Fruit fly (Drosophila melanogaster) whole organism, adult: ENCODE measurements around the gene CG7465.

Source experiments
- CG11617 ChIP-seq: fragments of 200-800 bp; sonication (Bioruptor generic); optimal IDR thresholded peaks from 2 replicates; lab custom pipeline; 2017; ENCODE audit warnings: mild to moderate bottlenecking, missing biosample characterization, missing genetic modification reagents, missing genetic modification characterization
- CG12768 ChIP-seq: fragments of 200-800 bp; sonication (Bioruptor generic); optimal IDR thresholded peaks from 2 replicates; lab custom pipeline; 2017; ENCODE audit warnings: missing biosample characterization, missing genetic modification characterization, mild to moderate bottlenecking, moderate library complexity, missing genetic modification reagents
- CG14711 ChIP-seq: fragments of 200-800 bp; sonication (Bioruptor generic); optimal IDR thresholded peaks from 2 replicates; lab custom pipeline; 2018; ENCODE audit warnings: missing biosample characterization, mild to moderate bottlenecking, missing genetic modification characterization, moderate library complexity
- CG1620 ChIP-seq: fragments of 200-800 bp; sonication (Bioruptor generic); optimal IDR thresholded peaks from 2 replicates; lab custom pipeline; 2016; ENCODE audit warnings: missing biosample characterization, missing genetic modification characterization
- CG33017 ChIP-seq: fragments of 200-800 bp; sonication (Bioruptor generic); optimal IDR thresholded peaks from 2 replicates; lab custom pipeline; 2018; ENCODE audit warnings: missing biosample characterization, mild to moderate bottlenecking, missing genetic modification characterization, moderate library complexity
- CG5204 ChIP-seq: fragments of 200-800 bp; sonication (Bioruptor generic); optimal IDR thresholded peaks from 2 replicates; lab custom pipeline; 2016; ENCODE audit warnings: missing biosample characterization, missing genetic modification characterization
- CG7045 ChIP-seq: fragments of 200-800 bp; sonication (Bioruptor generic); optimal IDR thresholded peaks from 2 replicates; lab custom pipeline; 2017; ENCODE audit warnings: missing biosample characterization, mild to moderate bottlenecking, missing genetic modification characterization
- CG7101 ChIP-seq: fragments of 200-800 bp; sonication (Bioruptor generic); optimal IDR thresholded peaks from 2 replicates; lab custom pipeline; 2018; ENCODE audit warnings: missing biosample characterization, mild to moderate bottlenecking, missing genetic modification characterization, moderate library complexity
- Clk ChIP-seq: fragments of 200-800 bp; sonication (Bioruptor generic); optimal IDR thresholded peaks from 2 replicates; lab custom pipeline; 2017; ENCODE audit warnings: missing biosample characterization, missing genetic modification characterization
- Crg-1 ChIP-seq: fragments of 200-800 bp; sonication (Bioruptor generic); optimal IDR thresholded peaks from 2 replicates; lab custom pipeline; 2016; ENCODE audit warnings: missing biosample characterization, missing genetic modification characterization
- Hr96 ChIP-seq: fragments of 200-800 bp; sonication (Bioruptor generic); optimal IDR thresholded peaks from 2 replicates; lab custom pipeline; 2016; ENCODE audit warnings: missing biosample characterization, missing genetic modification characterization
- Mnt ChIP-seq: fragments of 200-800 bp; sonication (Bioruptor generic); optimal IDR thresholded peaks from 2 replicates; lab custom pipeline; 2016; ENCODE audit warnings: missing biosample characterization, mild to moderate bottlenecking, missing genetic modification characterization
- bab1 ChIP-seq: fragments of 200-800 bp; sonication (Bioruptor generic); optimal IDR thresholded peaks from 3 replicates; lab custom pipeline; 2019; ENCODE audit warnings: missing biosample characterization, mild to moderate bottlenecking, missing genetic modification characterization, moderate library complexity
- cic ChIP-seq: fragments of 200-800 bp; sonication (Bioruptor generic); optimal IDR thresholded peaks from 2 replicates; lab custom pipeline; 2017; ENCODE audit warnings: missing biosample characterization, mild to moderate bottlenecking, missing genetic modification characterization, moderate library complexity
- cnc ChIP-seq, 2 experiments: fragments of >200 bp; optimal IDR thresholded peaks; 2 replicates each; lab custom pipeline; 2017
- kay ChIP-seq: fragments of 200-800 bp; sonication (Bioruptor generic); peaks from one replicate; lab custom pipeline; 2016; ENCODE audit warnings: missing biosample characterization, missing genetic modification characterization, borderline replicate concordance
- ovo ChIP-seq: fragments of 200-800 bp; sonication (Bioruptor generic); optimal IDR thresholded peaks from 2 replicates; lab custom pipeline; 2016; ENCODE audit warnings: missing biosample characterization, missing genetic modification characterization
- pad ChIP-seq: fragments of 200-800 bp; sonication (Bioruptor generic); optimal IDR thresholded peaks from 3 replicates; lab custom pipeline; 2017; ENCODE audit warnings: missing biosample characterization, missing genetic modification characterization, mild to moderate bottlenecking, moderate library complexity, missing genetic modification reagents
- tj ChIP-seq: fragments of 200-800 bp; sonication (Bioruptor generic); optimal IDR thresholded peaks from 3 replicates; lab custom pipeline; 2017; ENCODE audit warnings: missing biosample characterization, mild to moderate bottlenecking, missing genetic modification characterization, moderate library complexity
- toe ChIP-seq: fragments of 200-800 bp; sonication (Bioruptor generic); optimal IDR thresholded peaks from 2 replicates; lab custom pipeline; 2016; ENCODE audit warnings: missing biosample characterization, missing genetic modification characterization

CG7465 gene

DNA sequence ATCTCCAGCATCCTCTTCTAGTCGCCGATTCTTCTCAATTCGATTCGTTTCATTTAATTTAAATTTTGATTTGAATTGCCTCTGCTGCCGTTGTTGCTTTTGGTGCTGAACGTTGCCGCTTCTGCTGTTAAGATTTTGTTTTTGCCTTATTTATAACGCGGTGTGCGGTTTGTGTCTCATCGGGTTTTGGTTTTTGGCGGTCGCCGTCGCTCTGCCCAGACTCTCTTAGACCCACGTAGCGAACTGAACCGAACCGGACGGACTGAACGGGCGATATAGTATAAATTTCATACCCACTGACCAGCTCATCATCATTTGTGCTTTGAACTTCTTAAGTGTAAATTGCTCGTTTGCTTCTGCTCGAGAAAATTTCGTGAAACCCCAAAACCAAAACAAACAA lies 33.8 kb upstream of the CG7465 start, which contains the start of gene CG12607:
CG12607 (plus strand) TSS at position 301 of the 400 bp plus-strand sequence.
- TF ChIP-seq bab1 (GFP tag; lab: Kevin White, UChicago), result no peak
- no peak for TF ChIP-seq cnc (optimal IDR thresholded peaks at IDR 0.05; lab: Kevin White, UChicago)
- TF ChIP-seq CG14711 (tag; lab: Kevin White, UChicago), result no peak
- TF ChIP-seq Hr96 (GFP tag; lab: Kevin White, UChicago), result no peak
- no peak for TF ChIP-seq Crg-1 (GFP tag; lab: Kevin White, UChicago)
- no peak for TF ChIP-seq kay (GFP tag; lab: Kevin White, UChicago)
- no peak for TF ChIP-seq toe (GFP tag; lab: Kevin White, UChicago)

DNA sequence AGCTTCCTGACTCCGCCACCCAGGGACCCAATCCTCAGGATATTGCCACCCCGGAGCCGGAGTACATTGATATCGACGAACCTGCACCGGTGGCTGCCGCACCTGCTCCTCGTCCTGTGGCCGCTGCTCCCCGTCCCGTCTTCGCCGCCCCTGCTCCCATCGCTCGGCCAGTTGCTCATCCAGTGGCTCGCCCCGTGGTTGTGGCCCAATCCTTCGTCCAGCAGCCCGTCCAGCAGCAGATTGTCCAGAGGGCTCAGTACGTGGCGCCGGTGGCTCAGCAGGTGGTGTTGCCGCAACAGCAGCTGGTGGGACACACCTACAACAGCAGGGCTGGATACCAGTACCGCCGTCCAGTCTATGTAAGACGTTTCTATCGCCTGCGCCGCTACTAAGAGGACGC lies 32.9 kb upstream of the CG7465 start:
- no peak for TF ChIP-seq CG7045 (GFP tag; lab: Kevin White, UChicago)
- TF ChIP-seq cic (GFP tag; lab: Kevin White, UChicago), result no peak
- TF ChIP-seq kay (GFP tag; lab: Kevin White, UChicago), result no peak
- no peak for TF ChIP-seq CG11617
- no peak for TF ChIP-seq cnc (optimal IDR thresholded peaks at IDR 0.05; lab: Kevin White, UChicago)
- TF ChIP-seq Clk, result no peak
- TF ChIP-seq bab1 (GFP tag; lab: Kevin White, UChicago), result no peak
- TF ChIP-seq CG1620, result no peak
- no peak for TF ChIP-seq CG14711 (tag; lab: Kevin White, UChicago)
- no peak for TF ChIP-seq Crg-1 (GFP tag; lab: Kevin White, UChicago)
- TF ChIP-seq CG33017 (tag; lab: Kevin White, UChicago), result no peak
- no peak for TF ChIP-seq ovo
- no peak for TF ChIP-seq tj (GFP tag; lab: Kevin White, UChicago)
- TF ChIP-seq toe (GFP tag; lab: Kevin White, UChicago), result no peak
- TF ChIP-seq Hr96 (GFP tag; lab: Kevin White, UChicago), result no peak
- TF ChIP-seq Mnt (GFP tag; lab: Kevin White, UChicago), result no peak
- TF ChIP-seq CG12768 (GFP tag; lab: Kevin White, UChicago), result no peak
- no peak for TF ChIP-seq CG5204 (GFP tag; lab: Kevin White, UChicago)

DNA sequence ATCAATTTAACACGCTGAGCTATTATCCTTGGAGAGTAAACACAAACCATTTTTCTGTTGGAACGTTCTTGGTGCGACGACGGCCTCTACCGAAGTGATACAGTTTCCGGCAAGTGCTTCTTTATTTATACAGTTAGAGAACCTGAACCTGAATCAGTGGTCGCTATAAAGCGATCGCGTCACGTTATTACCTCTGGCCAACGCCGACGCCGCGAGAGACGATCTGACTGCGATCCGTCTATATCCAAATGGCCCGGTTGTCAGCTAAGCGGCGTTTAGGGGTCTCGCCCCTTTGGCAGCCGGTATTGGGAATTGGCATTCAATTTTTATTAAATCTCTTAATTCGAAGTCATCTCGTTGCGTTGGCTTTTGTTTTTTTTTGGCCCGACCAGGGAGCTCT lies 22.0 kb upstream of the CG7465 start, which contains the start of gene CG11345:
CG11345 (minus strand) TSS at position 101 of the 400 bp plus-strand sequence.
- TF ChIP-seq Mnt (GFP tag; lab: Kevin White, UChicago) (no peak), ovo (no peak)

DNA sequence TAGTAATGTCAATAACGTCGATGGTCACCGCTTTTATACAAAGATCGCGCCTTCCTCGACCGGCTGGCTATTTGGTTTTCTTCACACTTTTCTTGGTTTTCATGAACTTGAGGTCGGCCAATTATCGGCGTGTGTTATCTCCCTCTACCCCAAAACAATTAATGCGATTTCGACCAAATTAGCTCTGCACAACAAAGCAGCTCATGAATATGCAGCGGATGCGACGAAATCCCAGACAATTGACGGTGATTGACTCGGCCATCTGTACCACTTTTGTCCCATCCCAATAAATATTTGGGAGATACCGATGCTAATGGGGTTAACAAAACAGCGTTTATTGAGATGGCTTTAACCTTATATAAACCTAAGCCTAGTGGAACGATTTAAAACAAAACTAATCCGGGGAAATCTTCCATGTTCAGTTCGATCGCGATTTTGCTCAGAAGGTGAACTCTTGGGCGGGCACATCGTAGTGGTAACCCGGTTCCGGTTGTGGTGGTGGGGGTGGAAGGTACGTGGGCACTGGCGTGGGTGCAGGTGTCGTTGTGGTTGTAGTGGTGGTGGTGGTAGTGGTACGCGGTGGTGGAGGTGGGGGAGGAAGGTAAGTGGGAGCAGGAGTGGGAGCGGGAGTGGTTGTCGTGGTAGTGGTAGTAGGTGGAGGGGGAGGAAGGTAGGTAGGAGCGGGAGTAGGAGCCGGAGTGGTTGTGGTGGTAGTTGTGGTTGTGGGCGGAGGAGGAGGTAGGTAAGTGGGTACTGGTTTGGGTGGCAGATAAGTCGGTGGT lies 19.6 kb upstream of the CG7465 start, which contains the start of gene CG15022:
CG15022 (minus strand) TSS at position 11 of the 782 bp plus-strand sequence.
- TF ChIP-seq CG5204 (GFP tag; lab: Kevin White, UChicago) (no peak), CG1620 (no peak), CG33017 (tag; lab: Kevin White, UChicago) (no peak), pad (GFP tag; lab: Kevin White, UChicago) (no peak), CG7045 (GFP tag; lab: Kevin White, UChicago) (no peak), Mnt (GFP tag; lab: Kevin White, UChicago) (no peak)

DNA sequence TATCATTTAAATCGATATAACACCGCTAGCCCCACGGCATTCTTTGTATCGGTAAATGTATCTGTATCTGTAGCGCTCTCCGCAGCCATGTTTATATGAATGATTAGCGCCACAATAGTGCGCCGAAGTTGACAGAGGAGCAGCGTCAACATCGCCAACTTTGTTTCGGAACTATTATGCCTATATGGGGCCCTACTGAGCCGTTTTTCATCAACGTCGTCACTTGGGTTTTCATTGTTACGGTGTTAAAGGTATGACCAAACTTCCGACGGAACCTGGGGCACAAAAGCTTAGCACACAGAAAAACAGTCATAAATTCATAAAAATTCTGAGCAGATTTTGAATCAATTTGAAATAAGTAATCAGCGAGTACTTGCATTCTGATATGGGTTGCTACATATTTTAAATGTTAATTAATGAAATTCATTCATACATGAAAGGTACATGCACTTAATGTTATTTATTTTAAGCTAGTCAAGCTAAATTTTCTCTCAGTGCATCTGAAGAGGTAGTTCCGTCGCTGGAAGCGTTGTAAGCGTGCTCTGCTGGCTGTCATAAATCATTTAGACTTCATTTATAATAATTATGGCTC lies 18.5 kb upstream of the CG7465 start, which contains the start of gene CG15023:
CG15023 (minus strand) TSS at position 51 of the 592 bp plus-strand sequence.
- TF ChIP-seq Crg-1 (GFP tag; lab: Kevin White, UChicago) (no peak), kay (GFP tag; lab: Kevin White, UChicago) (no peak), CG5204 (GFP tag; lab: Kevin White, UChicago) (no peak), CG14711 (tag; lab: Kevin White, UChicago) (no peak), Mnt (GFP tag; lab: Kevin White, UChicago) (no peak), Clk (no peak), bab1 (GFP tag; lab: Kevin White, UChicago) (no peak), cic (GFP tag; lab: Kevin White, UChicago) (no peak), cnc (optimal IDR thresholded peaks at IDR 0.05; lab: Kevin White, UChicago) (no peak), CG11617 (no peak), toe (GFP tag; lab: Kevin White, UChicago) (no peak), CG12768 (GFP tag; lab: Kevin White, UChicago) (no peak), CG7101 (no peak), Hr96 (GFP tag; lab: Kevin White, UChicago) (no peak), tj (GFP tag; lab: Kevin White, UChicago) (no peak), ovo (no peak), CG1620 (no peak), CG33017 (tag; lab: Kevin White, UChicago) (no peak), pad (GFP tag; lab: Kevin White, UChicago) (no peak)

DNA sequence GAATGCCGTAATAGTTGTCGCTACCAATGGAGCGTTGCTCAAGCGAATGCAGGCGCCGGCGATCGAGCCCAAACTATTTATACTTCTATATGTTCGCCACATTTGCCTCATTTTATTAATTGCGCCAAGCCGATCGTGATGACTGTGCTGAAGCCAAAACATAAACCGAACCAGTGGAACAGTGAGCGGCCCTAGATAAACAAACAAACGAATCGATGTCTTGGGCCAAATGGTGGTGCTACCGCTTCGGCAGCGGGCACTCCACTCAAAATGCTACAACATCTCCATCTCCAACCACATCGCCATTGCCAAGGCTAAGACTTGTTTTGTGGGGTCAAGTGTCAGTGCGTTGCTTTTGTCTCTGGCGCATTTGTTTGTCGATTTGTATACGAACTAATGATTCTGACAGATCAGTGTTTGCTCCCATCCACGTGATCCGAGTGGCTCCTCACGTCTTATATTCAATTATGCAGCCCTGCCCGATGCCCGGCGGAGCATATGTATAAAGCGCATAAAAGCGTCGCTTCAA lies 16.2 kb upstream of the CG7465 start, which contains the start of gene CG15024:
CG15024 (minus strand) TSS at position 51 of the 529 bp plus-strand sequence.
- TF ChIP-seq CG7101 (no peak), tj (GFP tag; lab: Kevin White, UChicago) (no peak), pad (GFP tag; lab: Kevin White, UChicago) (no peak), cic (GFP tag; lab: Kevin White, UChicago) (no peak), toe (GFP tag; lab: Kevin White, UChicago) (no peak)
